Fruit fly (Drosophila melanogaster) whole organism, embryonic: ENCODE results near the gene CG11726.

ENCODE experiments used
- Adf1 ChIP-seq: fragments of 200-800 bp; sonication (Bioruptor generic); IDR thresholded peaks from 2 replicates; pipeline ENCODE4 v1.3.6; 2022; ENCODE audit warnings: missing biosample characterization, missing genetic modification characterization
- Aef1 ChIP-seq: fragments of 200-800 bp; sonication (Bioruptor generic); IDR thresholded peaks from 3 replicates; pipeline ENCODE4 v1.3.6; 2022; ENCODE audit warnings: missing biosample characterization, missing genetic modification characterization
- B-H1 ChIP-seq: fragments of 200-800 bp; sonication (Bioruptor generic); IDR thresholded peaks from 3 replicates; pipeline ENCODE4 v1.3.6; 2022; ENCODE audit warnings: missing biosample characterization, missing genetic modification characterization
- Blimp-1 ChIP-seq: fragments of 200-800 bp; sonication (Bioruptor generic); optimal IDR thresholded peaks from 3 replicates; lab custom pipeline; 2018; ENCODE audit warnings: missing biosample characterization, missing genetic modification characterization, mild to moderate bottlenecking, moderate library complexity, missing genetic modification reagents
- CG10267 ChIP-seq: fragments of 200-800 bp; sonication (Bioruptor generic); optimal IDR thresholded peaks from 2 replicates; lab custom pipeline; 2018; ENCODE audit warnings: missing biosample characterization, mild to moderate bottlenecking, missing genetic modification characterization, moderate library complexity
- CG11085 ChIP-seq: fragments of 200-800 bp; sonication (Bioruptor generic); IDR thresholded peaks from 2 replicates; pipeline ENCODE4 v1.3.6; 2022; ENCODE audit warnings: missing biosample characterization, missing genetic modification characterization
- CG12155 ChIP-seq: fragments of 200-800 bp; sonication (Bioruptor generic); optimal IDR thresholded peaks from 3 replicates; lab custom pipeline; 2016; ENCODE audit warnings: missing biosample characterization, missing genetic modification characterization
- CG12769 ChIP-seq: fragments of 200-800 bp; sonication (Bioruptor generic); optimal IDR thresholded peaks from 2 replicates; lab custom pipeline; 2019; ENCODE audit warnings: missing biosample characterization, mild to moderate bottlenecking, missing genetic modification characterization, moderate library complexity
- CG1602 ChIP-seq: fragments of 200-800 bp; sonication (Bioruptor generic); optimal IDR thresholded peaks from 3 replicates; lab custom pipeline; 2016; ENCODE audit warnings: missing biosample characterization, missing genetic modification characterization
- CG31365 ChIP-seq: fragments of 200-800 bp; sonication (Bioruptor generic); optimal IDR thresholded peaks from 2 replicates; lab custom pipeline; 2018; ENCODE audit warnings: missing biosample characterization, mild to moderate bottlenecking, missing genetic modification characterization
- CG33213 ChIP-seq: fragments of 200-800 bp; sonication (Bioruptor generic); optimal IDR thresholded peaks from 3 replicates; lab custom pipeline; 2016; ENCODE audit warnings: missing biosample characterization, missing genetic modification characterization
- CG4707 ChIP-seq: fragments of 200-800 bp; sonication (Bioruptor generic); optimal IDR thresholded peaks from 2 replicates; lab custom pipeline; 2018; ENCODE audit warnings: missing biosample characterization, mild to moderate bottlenecking, missing genetic modification characterization, moderate library complexity
- CG4820 ChIP-seq: fragments of 200-800 bp; sonication (Bioruptor generic); optimal IDR thresholded peaks from 3 replicates; lab custom pipeline; 2016; ENCODE audit warnings: missing biosample characterization, missing genetic modification characterization
- CG6272 ChIP-seq: fragments of 200-800 bp; sonication (Bioruptor generic); IDR thresholded peaks from 2 replicates; pipeline ENCODE4 v1.3.6; 2022; ENCODE audit warnings: missing biosample characterization, missing genetic modification characterization
- CG7271 ChIP-seq: fragments of 200-800 bp; sonication (Bioruptor generic); optimal IDR thresholded peaks from 2 replicates; lab custom pipeline; 2018; ENCODE audit warnings: missing biosample characterization, mild to moderate bottlenecking, missing genetic modification characterization, moderate library complexity
- CG7372 ChIP-seq: fragments of 200-800 bp; sonication (Bioruptor generic); IDR thresholded peaks from 2 replicates; pipeline ENCODE4 v1.3.6; 2022; ENCODE audit warnings: missing biosample characterization, missing genetic modification characterization
- CG7839 ChIP-seq: fragments of 200-800 bp; sonication (Bioruptor generic); optimal IDR thresholded peaks from 3 replicates; lab custom pipeline; 2018; ENCODE audit warnings: missing biosample characterization, mild to moderate bottlenecking, missing genetic modification characterization, moderate library complexity
- CG8944 ChIP-seq: fragments of 200-800 bp; sonication (Bioruptor generic); optimal IDR thresholded peaks from 3 replicates; lab custom pipeline; 2016; ENCODE audit warnings: missing biosample characterization, missing genetic modification characterization
- CG9727 ChIP-seq: fragments of 200-800 bp; sonication (Bioruptor generic); optimal IDR thresholded peaks from 3 replicates; lab custom pipeline; 2017; ENCODE audit warnings: missing biosample characterization, mild to moderate bottlenecking, missing genetic modification characterization
- CoRest ChIP-seq: fragments of 200-800 bp; sonication (Bioruptor generic); optimal IDR thresholded peaks from 3 replicates; lab custom pipeline; 2018; ENCODE audit warnings: missing biosample characterization, mild to moderate bottlenecking, missing genetic modification characterization, moderate library complexity
- Gug ChIP-seq: fragments of 200-800 bp; sonication (Bioruptor generic); IDR thresholded peaks from 4 replicates; pipeline ENCODE4 v1.3.6; 2022; ENCODE audit warnings: missing biosample characterization, missing genetic modification characterization
- HHEX ChIP-seq: fragments of 200-800 bp; sonication (Bioruptor generic); optimal IDR thresholded peaks from 3 replicates; lab custom pipeline; 2017; ENCODE audit warnings: missing biosample characterization, mild to moderate bottlenecking, missing genetic modification characterization, missing genetic modification reagents
- HLH54F ChIP-seq: fragments of 200-800 bp; sonication (Bioruptor generic); optimal IDR thresholded peaks from 3 replicates; lab custom pipeline; 2016; ENCODE audit warnings: missing biosample characterization, missing genetic modification characterization
- Hr39 ChIP-seq: fragments of >200 bp; optimal IDR thresholded peaks from 2 replicates; lab custom pipeline; 2017
- Hr78 ChIP-seq, 2 experiments: fragments of 200-800 bp in 1 of 2; fragments of >200 bp in 1 of 2; sonication (Bioruptor generic) in 1 of 2; optimal IDR thresholded peaks; 2 replicates each; lab custom pipeline; 2017 to 2019; ENCODE audit warnings: missing biosample characterization in 2 of 2, missing genetic modification characterization in 2 of 2, mild to moderate bottlenecking in 1 of 2, moderate library complexity in 1 of 2
- Hsf ChIP-seq: fragments of 200-800 bp; sonication (Bioruptor generic); optimal IDR thresholded peaks from 3 replicates; lab custom pipeline; 2016; ENCODE audit warnings: missing biosample characterization, missing genetic modification characterization
- Max ChIP-seq: fragments of 200-800 bp; sonication (Bioruptor generic); optimal IDR thresholded peaks from 2 replicates; lab custom pipeline; 2016; ENCODE audit warnings: missing biosample characterization, mild to moderate bottlenecking, missing genetic modification characterization
- Med ChIP-seq: fragments of 200-800 bp; sonication (Bioruptor generic); peaks from one replicate; lab custom pipeline; 2016; ENCODE audit warnings: missing biosample characterization, missing genetic modification characterization, mild to moderate bottlenecking, inconsistent platforms, moderate library complexity
- NK7.1 ChIP-seq: fragments of 200-800 bp; sonication (Bioruptor generic); optimal IDR thresholded peaks from 3 replicates; lab custom pipeline; 2016; ENCODE audit warnings: missing biosample characterization, missing genetic modification characterization
- Neu2 ChIP-seq: fragments of 200-800 bp; sonication (Bioruptor generic); optimal IDR thresholded peaks from 3 replicates; lab custom pipeline; 2016; ENCODE audit warnings: missing biosample characterization, missing genetic modification characterization, borderline replicate concordance
- abd-A ChIP-seq: fragments of 200-800 bp; sonication (Bioruptor generic); optimal IDR thresholded peaks from 3 replicates; lab custom pipeline; 2019; ENCODE audit warnings: missing biosample characterization, mild to moderate bottlenecking, missing genetic modification characterization, moderate library complexity
- aop ChIP-seq: fragments of 200-800 bp; sonication (Bioruptor generic); IDR thresholded peaks from 2 replicates; pipeline ENCODE4 v1.3.6; 2022; ENCODE audit warnings: missing biosample characterization, missing genetic modification characterization
- caup ChIP-seq: fragments of 200-800 bp; sonication (Bioruptor generic); optimal IDR thresholded peaks from 3 replicates; lab custom pipeline; 2017; ENCODE audit warnings: missing biosample characterization, mild to moderate bottlenecking, missing genetic modification characterization, moderate library complexity; ENCODE audit not compliant: severe bottlenecking
- chinmo ChIP-seq: fragments of 200-800 bp; sonication (Bioruptor generic); IDR thresholded peaks from 4 replicates; pipeline ENCODE4 v1.3.6; 2022; ENCODE audit warnings: missing biosample characterization, missing genetic modification characterization; ENCODE audit not compliant: partially characterized antibody
- chm ChIP-seq: fragments of 200-800 bp; sonication (Bioruptor generic); IDR thresholded peaks from 2 replicates; pipeline ENCODE4 v1.3.6; 2022; ENCODE audit warnings: missing biosample characterization, missing genetic modification characterization
- danr ChIP-seq: fragments of 200-800 bp; sonication (Bioruptor generic); IDR thresholded peaks from 2 replicates; pipeline ENCODE4 v1.3.6; 2022; ENCODE audit warnings: missing biosample characterization, missing genetic modification characterization
- gce ChIP-seq: fragments of 200-800 bp; sonication (Bioruptor generic); IDR thresholded peaks from 3 replicates; pipeline ENCODE4 v1.3.6; 2022; ENCODE audit warnings: missing biosample characterization, missing genetic modification characterization
- lab ChIP-seq: fragments of 200-800 bp; sonication (Bioruptor generic); optimal IDR thresholded peaks from 3 replicates; lab custom pipeline; 2017; ENCODE audit warnings: missing biosample characterization, missing genetic modification characterization, mild to moderate bottlenecking, moderate library complexity, missing genetic modification reagents
- onecut ChIP-seq: fragments of 200-800 bp; sonication (Bioruptor generic); IDR thresholded peaks from 2 replicates; pipeline ENCODE4 v1.3.6; 2022; ENCODE audit warnings: missing biosample characterization, missing genetic modification characterization
- otp ChIP-seq: fragments of 200-800 bp; sonication (Bioruptor generic); IDR thresholded peaks from 3 replicates; pipeline ENCODE4, ENCODE4 v1.3.6; 2022; ENCODE audit warnings: missing biosample characterization, missing genetic modification characterization
- pfk ChIP-seq: fragments of 200-800 bp; sonication (Bioruptor generic); optimal IDR thresholded peaks from 2 replicates; lab custom pipeline; 2018; ENCODE audit warnings: missing biosample characterization, mild to moderate bottlenecking, missing genetic modification characterization, moderate library complexity
- sd ChIP-seq: fragments of 200-800 bp; sonication (Bioruptor generic); optimal IDR thresholded peaks from 3 replicates; lab custom pipeline; 2018; ENCODE audit warnings: missing biosample characterization, mild to moderate bottlenecking, missing genetic modification characterization, moderate library complexity
- sr ChIP-seq: fragments of 200-800 bp; sonication (Bioruptor generic); IDR thresholded peaks from 3 replicates; pipeline ENCODE4 v1.3.6; 2022; ENCODE audit warnings: missing biosample characterization, missing genetic modification characterization
- tio ChIP-seq: fragments of 200-800 bp; sonication (Bioruptor generic); optimal IDR thresholded peaks from 2 replicates; lab custom pipeline; 2017; ENCODE audit warnings: missing biosample characterization, missing genetic modification characterization, inconsistent platforms
- ttk ChIP-seq: fragments of 200-800 bp; sonication (Bioruptor generic); IDR thresholded peaks from 2 replicates; pipeline ENCODE4 v2.1.2; 2022; ENCODE audit warnings: missing biosample characterization, missing genetic modification characterization
- twi ChIP-seq: fragments of 200-800 bp; optimal IDR thresholded peaks from 2 replicates; lab custom pipeline; 2019; ENCODE audit warnings: missing biosample characterization, mild to moderate bottlenecking, missing genetic modification characterization, moderate library complexity
- tx ChIP-seq: fragments of 200-800 bp; sonication (Bioruptor generic); optimal IDR thresholded peaks from 2 replicates; lab custom pipeline; 2016; ENCODE audit warnings: missing biosample characterization, missing genetic modification characterization
- vvl ChIP-seq: fragments of 200-800 bp; sonication (Bioruptor generic); IDR thresholded peaks from 2 replicates; pipeline ENCODE4 v1.3.6; 2022; ENCODE audit warnings: missing biosample characterization, missing genetic modification characterization
- z ChIP-seq: fragments of 200-800 bp; sonication (Bioruptor generic); IDR thresholded peaks from 3 replicates; pipeline ENCODE4 v1.3.6; 2022; ENCODE audit warnings: missing biosample characterization, missing genetic modification characterization
- zen ChIP-seq: fragments of 200-800 bp; sonication (Bioruptor generic); optimal IDR thresholded peaks from 3 replicates; lab custom pipeline; 2018; ENCODE audit warnings: missing biosample characterization, mild to moderate bottlenecking, missing genetic modification characterization, moderate library complexity

CG11726 gene

dm6 chr3L:11406535-11407201 is 12.2 kb downstream of the CG11726 start (continued):
- TF ChIP-seq pfk (GFP tag; lab: Kevin White, UChicago) (no peak), HLH54F (GFP tag; lab: Kevin White, UChicago) (no peak), ttk (GFP tag; lab: Robert Waterston, UW) (no peak), tx (GFP tag; lab: Kevin White, UChicago) (no peak), CG11085 (GFP tag; lab: Robert Waterston, UW) (no peak), Hsf (GFP tag; lab: Kevin White, UChicago) (no peak), danr (GFP tag; lab: Robert Waterston, UW) (no peak), lab (GFP tag; lab: Kevin White, UChicago) (peak; percentile 27), Neu2 (GFP tag; lab: Kevin White, UChicago) (no peak), gce (GFP tag; lab: Robert Waterston, UW) (no peak), Med (GFP tag; lab: Kevin White, UChicago) (peak; percentile 74), CG10267 (no peak), CG7271 (tag; lab: Kevin White, UChicago) (no peak), abd-A (tag; lab: Kevin White, UChicago) (peak; percentile 52), HHEX (GFP tag; lab: Kevin White, UChicago) (peak; percentile 6), Gug (GFP tag; lab: Robert Waterston, UW) (no peak), B-H1 (GFP tag; lab: Robert Waterston, UW) (no peak), caup (no peak), sr (peak; percentile 66; the same call in 1 of the 3 replicates), Adf1 (GFP tag; lab: Robert Waterston, UW) (no peak; the same call in 1 of the 2 replicates), CG1602 (GFP tag; lab: Kevin White, UChicago) (no peak), onecut (GFP tag; lab: Robert Waterston, UW) (no peak), Blimp-1 (peak; percentile 43), CG31365 (tag; lab: Kevin White, UChicago) (no peak), twi (no peak), CG4820 (GFP tag; lab: Kevin White, UChicago) (no peak), CG8944 (GFP tag; lab: Kevin White, UChicago) (no peak), CoRest (tag; lab: Kevin White, UChicago) (no peak), CG12769 (peak; percentile 82), CG7372 (GFP tag; lab: Robert Waterston, UW) (no peak), aop (GFP tag; lab: Robert Waterston, UW) (no peak), zen (tag; lab: Kevin White, UChicago) (peak; percentile 26), CG12155 (GFP tag; lab: Kevin White, UChicago) (no peak), Hr78 (GFP tag; optimal IDR thresholded peaks at IDR 0.05; lab: Kevin White, UChicago) (no peak), vvl (peak; percentile 35; the same call in 1 of the 2 replicates), sd (tag; lab: Kevin White, UChicago) (no peak), CG4707 (GFP tag; lab: Kevin White, UChicago) (no peak), Aef1 (GFP tag; lab: Robert Waterston, UW) (no peak), CG7839 (tag; lab: Kevin White, UChicago) (no peak), Hr39 (lab: Kevin White, UChicago) (no peak), CG33213 (GFP tag; lab: Kevin White, UChicago) (no peak), Max (GFP tag; lab: Kevin White, UChicago) (no peak), z (GFP tag; lab: Robert Waterston, UW) (no peak), CG9727 (GFP tag; lab: Kevin White, UChicago) (no peak), chinmo (0 out of 4 replicates have a peak, but pooled peaks have one; percentile 52), tio (GFP tag; lab: Kevin White, UChicago) (no peak), chm (GFP tag; lab: Robert Waterston, UW) (0 out of 2 replicates have a peak, but pooled peaks have one; percentile 24), otp (no peak), CG6272 (GFP tag; lab: Robert Waterston, UW) (no peak), NK7.1 (GFP tag; lab: Kevin White, UChicago) (no peak)
